Worm (Caenorhabditis elegans) whole organism, mixed stage, embryonic: ENCODE measurements around the gene zmp-2.
A peak's percentile ranks its signal among the peaks of the same experiment; 100 is the strongest.

Source experiments
- nhr-28 ChIP-seq: fragments of 150-350 bp; optimal IDR thresholded peaks from 2 replicates; lab custom pipeline; 2014; ENCODE audit warnings: missing biosample characterization, missing genetic modification characterization
- snpc-4 ChIP-seq: fragments of 150-350 bp; optimal IDR thresholded peaks from 2 replicates; lab custom pipeline; 2014; ENCODE audit warnings: missing biosample characterization, missing genetic modification characterization
- unc-62 ChIP-seq: fragments of 150-350 bp; optimal IDR thresholded peaks from 2 replicates; lab custom pipeline; 2014; ENCODE audit warnings: missing biosample characterization, missing genetic modification reagents, missing genetic modification characterization

DNA sequence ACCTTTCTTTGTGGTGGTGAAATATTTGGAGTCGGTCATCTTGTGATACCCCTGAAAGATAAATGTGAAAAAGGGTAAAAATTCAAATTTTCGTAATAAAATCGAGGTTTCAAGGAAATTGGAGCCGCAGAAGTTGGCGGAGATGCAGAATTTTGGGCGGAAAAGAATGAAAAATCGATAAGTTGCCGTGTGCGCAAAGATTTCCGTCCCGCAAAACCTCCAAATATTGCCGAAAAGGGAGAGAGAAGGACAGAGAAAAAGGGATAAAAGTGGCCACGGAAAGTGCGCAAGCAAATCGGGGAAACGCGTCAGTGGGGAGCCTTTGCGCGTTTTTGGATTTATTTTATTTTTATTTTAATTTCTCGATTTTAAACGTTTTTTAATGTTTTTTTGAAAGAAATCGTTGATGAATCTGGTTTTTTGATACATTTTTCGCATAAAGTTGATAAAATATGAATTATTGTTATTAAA is 39.2 kb upstream of the zmp-2 start, which contains the start of gene apb-1:
- TF ChIP-seq unc-62 (GFP tag; lab: Kevin White, UChicago) (peak; percentile 32), snpc-4 (tag; lab: Kevin White, UChicago) (no peak), nhr-28 (tag; lab: Kevin White, UChicago) (no peak)
